Worm (Caenorhabditis elegans) whole organism, young adult: ENCODE results near the gene C29F9.2.
A peak's percentile ranks its signal among the peaks of the same experiment; 100 is the strongest.

ENCODE experiments used
- B0019.2 ChIP-seq: fragments of 200-800 bp; sonication (Bioruptor generic); conservative IDR thresholded peaks from 2 replicates; pipeline ENCODE4 v1.3.6; 2022; ENCODE audit warnings: missing genetic modification reagents, missing genetic modification characterization, missing compliant biosample characterization
- B0261.1 ChIP-seq: sonication (generic microtip); optimal IDR thresholded peaks from 2 replicates; lab custom pipeline; 2016; ENCODE audit warnings: mild to moderate bottlenecking, missing genetic modification characterization, moderate library complexity, missing compliant biosample characterization
- B0336.3 ChIP-seq: fragments of 200-800 bp; sonication (Bioruptor generic); IDR thresholded peaks from 2 replicates; pipeline ENCODE4 v1.3.6; 2022; ENCODE audit warnings: missing genetic modification characterization, missing compliant biosample characterization
- C06A6.2 ChIP-seq: fragments of 200-800 bp; sonication (Bioruptor generic); conservative IDR thresholded peaks from 2 replicates; pipeline ENCODE4 v1.3.6; 2022; ENCODE audit warnings: missing genetic modification characterization, missing compliant biosample characterization
- C17E4.6 ChIP-seq: fragments of 200-800 bp; sonication (Bioruptor generic); IDR thresholded peaks from 2 replicates; pipeline ENCODE4 v1.3.6; 2022; ENCODE audit warnings: missing genetic modification reagents, missing genetic modification characterization, missing compliant biosample characterization
- F22D6.2 ChIP-seq: sonication (generic microtip); optimal IDR thresholded peaks from 2 replicates; lab custom pipeline; 2016; ENCODE audit warnings: mild to moderate bottlenecking, missing genetic modification characterization, missing compliant biosample characterization
- F23B12.7 ChIP-seq: sonication (generic microtip); optimal IDR thresholded peaks from 2 replicates; lab custom pipeline; 2017; ENCODE audit warnings: missing genetic modification characterization, mild to moderate bottlenecking, missing compliant biosample characterization, antibody characterized with exemption, moderate library complexity; ENCODE audit not compliant: insufficient read depth
- F33H1.4 ChIP-seq: fragments of 200-800 bp; sonication (Bioruptor generic); IDR thresholded peaks from 2 replicates; pipeline ENCODE4 v1.3.6; 2022; ENCODE audit warnings: missing genetic modification reagents, missing genetic modification characterization, missing compliant biosample characterization
- F39B2.1 ChIP-seq: fragments of 200-800 bp; sonication (Bioruptor generic); IDR thresholded peaks from 2 replicates; pipeline ENCODE4 v1.3.6; 2022; ENCODE audit warnings: missing genetic modification reagents, missing genetic modification characterization, missing compliant biosample characterization
- F49E8.2 ChIP-seq: sonication (generic microtip); optimal IDR thresholded peaks from 3 replicates; lab custom pipeline; 2017; ENCODE audit warnings: missing genetic modification characterization, mild to moderate bottlenecking, missing compliant biosample characterization, antibody characterized with exemption, moderate library complexity; ENCODE audit not compliant: insufficient read depth
- T07F8.4 ChIP-seq: sonication (generic microtip); optimal IDR thresholded peaks from 2 replicates; lab custom pipeline; 2016; ENCODE audit warnings: mild to moderate bottlenecking, missing genetic modification characterization, moderate library complexity, missing compliant biosample characterization
- T26A5.8 ChIP-seq: sonication (generic microtip); optimal IDR thresholded peaks from 2 replicates; lab custom pipeline; 2016; ENCODE audit warnings: missing genetic modification characterization, missing compliant biosample characterization
- Y53F4B.3 ChIP-seq: fragments of 200-800 bp; sonication (Bioruptor generic); IDR thresholded peaks from 2 replicates; pipeline ENCODE4 v1.3.6; 2022; ENCODE audit warnings: missing genetic modification reagents, missing genetic modification characterization, missing compliant biosample characterization
- Y53G8AR.9 ChIP-seq: fragments of 200-800 bp; sonication (Bioruptor generic); conservative IDR thresholded peaks from 2 replicates; pipeline ENCODE4 v1.3.6; 2022; ENCODE audit warnings: missing genetic modification reagents, missing genetic modification characterization, missing compliant biosample characterization
- aptf-3 ChIP-seq: fragments of 200-800 bp; sonication (Bioruptor generic); IDR thresholded peaks from 2 replicates; pipeline ENCODE4 v1.3.6; 2022; ENCODE audit warnings: missing genetic modification characterization, missing compliant biosample characterization
- bed-1 ChIP-seq: fragments of 200-800 bp; sonication (Bioruptor generic); IDR thresholded peaks from 2 replicates; pipeline ENCODE4 v1.3.6; 2022; ENCODE audit warnings: missing genetic modification reagents, missing genetic modification characterization, missing compliant biosample characterization
- ceh-100 ChIP-seq: fragments of 200-800 bp; sonication (Bioruptor generic); IDR thresholded peaks from 2 replicates; pipeline ENCODE4 v1.3.6; 2022; ENCODE audit warnings: missing genetic modification reagents, missing genetic modification characterization, missing compliant biosample characterization
- ceh-27 ChIP-seq: fragments of 200-800 bp; sonication (Bioruptor generic); optimal IDR thresholded peaks from 2 replicates; lab custom pipeline; 2018; ENCODE audit warnings: mild to moderate bottlenecking, missing genetic modification characterization, moderate library complexity, missing compliant biosample characterization
- chd-7 ChIP-seq: sonication (generic microtip); optimal IDR thresholded peaks from 2 replicates; lab custom pipeline; 2016; ENCODE audit warnings: mild to moderate bottlenecking, missing genetic modification characterization, moderate library complexity, missing compliant biosample characterization
- die-1 ChIP-seq: sonication (generic microtip); optimal IDR thresholded peaks from 2 replicates; lab custom pipeline; 2016; ENCODE audit warnings: missing genotype, mild to moderate bottlenecking, missing genetic modification characterization, missing compliant biosample characterization
- dox-1 ChIP-seq: fragments of 200-800 bp; sonication (Bioruptor generic); IDR thresholded peaks from 2 replicates; pipeline ENCODE4 v1.3.6; 2022; ENCODE audit warnings: missing genetic modification reagents, missing genetic modification characterization, missing compliant biosample characterization
- egl-18 ChIP-seq: fragments of 200-800 bp; sonication (Bioruptor generic); IDR thresholded peaks from 2 replicates; pipeline ENCODE4 v1.3.6; 2022; ENCODE audit warnings: missing genetic modification reagents, missing genetic modification characterization, missing compliant biosample characterization
- ekl-4 ChIP-seq: fragments of 200-800 bp; sonication (Bioruptor generic); IDR thresholded peaks from 2 replicates; pipeline ENCODE4 v1.3.6; 2022; ENCODE audit warnings: missing genetic modification reagents, missing genetic modification characterization, missing compliant biosample characterization
- ets-4 ChIP-seq: fragments of 200-800 bp; sonication (Bioruptor generic); optimal IDR thresholded peaks from 2 replicates; lab custom pipeline; 2018; ENCODE audit warnings: mild to moderate bottlenecking, missing genetic modification characterization, missing compliant biosample characterization
- hlh-12 ChIP-seq: sonication (generic microtip); optimal IDR thresholded peaks from 2 replicates; lab custom pipeline; 2016; ENCODE audit warnings: missing genetic modification characterization, missing compliant biosample characterization
- hmg-1.2 ChIP-seq: fragments of 200-800 bp; sonication (Bioruptor generic); IDR thresholded peaks from 2 replicates; pipeline ENCODE4 v1.3.6; 2022; ENCODE audit warnings: missing genetic modification reagents, missing genetic modification characterization, missing compliant biosample characterization
- hmg-20 ChIP-seq: fragments of 200-800 bp; sonication (Bioruptor generic); IDR thresholded peaks from 2 replicates; pipeline ENCODE4 v1.3.6; 2022; ENCODE audit warnings: missing genetic modification reagents, missing genetic modification characterization, missing compliant biosample characterization
- lin-35 ChIP-seq, 3 experiments: fragments of 150-350 bp in 2 of 3; sonication (generic microtip) in 1 of 3; optimal IDR thresholded peaks; 2 replicates each; lab custom pipeline; 2014 to 2018; ENCODE audit warnings: missing biosample characterization in 3 of 3, missing genetic modification characterization in 3 of 3, missing genetic modification reagents in 3 of 3
- lin-40 ChIP-seq: sonication (generic microtip); optimal IDR thresholded peaks from 2 replicates; lab custom pipeline; 2016; ENCODE audit warnings: missing genetic modification characterization, mild to moderate bottlenecking, missing compliant biosample characterization, missing genotype, missing genetic modification reagents
- lsy-27 ChIP-seq: sonication (generic microtip); optimal IDR thresholded peaks from 2 replicates; lab custom pipeline; 2017; ENCODE audit warnings: missing genetic modification characterization, mild to moderate bottlenecking, missing compliant biosample characterization, antibody characterized with exemption, missing genotype, borderline replicate concordance; ENCODE audit not compliant: insufficient read depth
- madf-10 ChIP-seq: sonication (generic microtip); optimal IDR thresholded peaks from 2 replicates; lab custom pipeline; 2016; ENCODE audit warnings: mild to moderate bottlenecking, missing genetic modification characterization, missing compliant biosample characterization
- madf-6 ChIP-seq: fragments of 200-800 bp; sonication (Bioruptor generic); IDR thresholded peaks from 2 replicates; pipeline ENCODE4 v1.3.6; 2022; ENCODE audit warnings: missing genetic modification reagents, missing genetic modification characterization, missing compliant biosample characterization
- mel-28 ChIP-seq: sonication (generic microtip); optimal IDR thresholded peaks from 2 replicates; lab custom pipeline; 2016; ENCODE audit warnings: borderline replicate concordance, mild to moderate bottlenecking, missing genetic modification characterization, missing compliant biosample characterization
- mes-4 ChIP-seq: sonication (generic microtip); optimal IDR thresholded peaks from 2 replicates; lab custom pipeline; 2016; ENCODE audit warnings: missing genotype, missing genetic modification characterization, missing compliant biosample characterization
- nfya-2 ChIP-seq: fragments of 200-800 bp; sonication (Bioruptor generic); IDR thresholded peaks from 2 replicates; pipeline ENCODE4 v1.3.6; 2022; ENCODE audit warnings: missing genetic modification reagents, missing genetic modification characterization, missing compliant biosample characterization
- nhr-120 ChIP-seq: fragments of 200-800 bp; sonication (Bioruptor generic); IDR thresholded peaks from 2 replicates; pipeline ENCODE4 v1.3.6; 2022; ENCODE audit warnings: missing genetic modification characterization, missing compliant biosample characterization
- nhr-27 ChIP-seq: fragments of 200-800 bp; sonication (Bioruptor generic); optimal IDR thresholded peaks from 2 replicates; lab custom pipeline; 2018; ENCODE audit warnings: mild to moderate bottlenecking, missing genetic modification characterization, moderate library complexity, missing compliant biosample characterization
- rec-8 ChIP-seq, 2 experiments: sonication (generic microtip); optimal IDR thresholded peaks; 2 replicates each; lab custom pipeline; 2016; ENCODE audit warnings: mild to moderate bottlenecking in 2 of 2, missing genetic modification characterization in 2 of 2, missing genetic modification reagents in 2 of 2, missing genotype in 2 of 2, missing biosample characterization in 1 of 2, missing compliant biosample characterization in 1 of 2, moderate library complexity in 1 of 2
- repo-1 ChIP-seq: sonication (generic microtip); optimal IDR thresholded peaks from 2 replicates; lab custom pipeline; 2017; ENCODE audit warnings: mild to moderate bottlenecking, missing genetic modification characterization, missing compliant biosample characterization
- rpc-1 ChIP-seq, 2 experiments: fragments of 150-350 bp in 1 of 2; sonication (generic microtip) in 1 of 2; optimal IDR thresholded peaks; 2 replicates each; lab custom pipeline; 2014 to 2018; ENCODE audit warnings: missing biosample characterization in 1 of 2, missing genetic modification characterization in 1 of 2, missing genetic modification reagents in 1 of 2, missing genotype in 1 of 2
- snpc-1.3 ChIP-seq: sonication (generic microtip); optimal IDR thresholded peaks from 2 replicates; lab custom pipeline; 2017; ENCODE audit warnings: missing genetic modification characterization, mild to moderate bottlenecking, missing compliant biosample characterization, antibody characterized with exemption, moderate library complexity, missing genotype, missing genetic modification reagents; ENCODE audit not compliant: insufficient read depth
- snpc-3.4 ChIP-seq: sonication (generic microtip); optimal IDR thresholded peaks from 2 replicates; lab custom pipeline; 2017; ENCODE audit warnings: missing genetic modification characterization, mild to moderate bottlenecking, missing compliant biosample characterization, antibody characterized with exemption, moderate library complexity, missing genotype, missing genetic modification reagents
- somi-1 ChIP-seq: fragments of 200-800 bp; sonication (Bioruptor generic); optimal IDR thresholded peaks from 2 replicates; lab custom pipeline; 2018; ENCODE audit warnings: mild to moderate bottlenecking, missing genetic modification characterization, missing compliant biosample characterization
- tbx-9 ChIP-seq: sonication (generic microtip); optimal IDR thresholded peaks from 2 replicates; lab custom pipeline; 2016; ENCODE audit warnings: borderline replicate concordance, missing genetic modification characterization, inconsistent platforms, missing compliant biosample characterization
- unc-130 ChIP-seq: sonication (generic microtip); optimal IDR thresholded peaks from 2 replicates; lab custom pipeline; 2016; ENCODE audit warnings: missing genetic modification reagents, missing genetic modification characterization, missing compliant biosample characterization
- ztf-25 ChIP-seq: fragments of 200-800 bp; sonication (Bioruptor generic); IDR thresholded peaks from 2 replicates; pipeline ENCODE4 v1.3.6; 2022; ENCODE audit warnings: missing genetic modification reagents, missing genetic modification characterization, missing compliant biosample characterization
- ztf-28 ChIP-seq: fragments of 200-800 bp; sonication (Bioruptor generic); IDR thresholded peaks from 2 replicates; pipeline ENCODE4 v1.3.6; 2022; ENCODE audit warnings: missing genetic modification reagents, missing genetic modification characterization, missing compliant biosample characterization

The C29F9.2 gene

DNA sequence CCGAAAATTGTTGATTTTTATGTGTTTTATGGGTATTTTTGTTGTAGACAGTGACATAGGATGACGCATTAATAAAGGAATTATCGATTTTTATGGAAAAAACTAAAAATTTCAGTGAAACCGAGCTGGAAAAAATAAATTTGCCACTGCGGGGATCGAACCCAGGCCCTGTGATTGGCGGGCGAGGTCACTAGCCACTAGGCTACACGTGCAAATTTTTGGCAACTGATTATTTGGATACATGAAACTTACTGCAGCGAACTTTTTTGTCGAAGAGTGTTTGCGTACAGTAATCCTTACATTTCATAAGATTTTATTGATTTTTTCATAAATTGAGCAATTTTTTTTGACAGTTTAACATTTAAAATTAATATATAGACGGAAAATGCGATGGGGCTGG is 41.6 kb upstream of the C29F9.2 start (continued):
- TF ChIP-seq Y53F4B.3, result peak; percentile 68
- no peak for TF ChIP-seq bed-1 (GFP tag; lab: Robert Waterston, UW)
- peak; percentile 89 for TF ChIP-seq die-1
- TF ChIP-seq ztf-25 (GFP tag; lab: Robert Waterston, UW), result peak; percentile 86
- peak; percentile 70 for TF ChIP-seq hmg-1.2 (GFP tag; lab: Robert Waterston, UW)
- TF ChIP-seq F22D6.2, result peak; percentile 5
- TF ChIP-seq chd-7 (tag; lab: Kevin White, UChicago), result peak; percentile 40
- peak; percentile 74 for TF ChIP-seq F23B12.7 (tag; lab: Kevin White, UChicago)
- peak; percentile 76 for TF ChIP-seq B0336.3 (GFP tag; lab: Robert Waterston, UW)
- TF ChIP-seq ekl-4 (GFP tag; lab: Robert Waterston, UW), result peak; percentile 75
- TF ChIP-seq ets-4 (GFP tag; lab: Kevin White, UChicago), result no peak
- peak; percentile 8 for TF ChIP-seq mes-4 (tag; lab: Kevin White, UChicago)
- TF ChIP-seq hmg-20 (GFP tag; lab: Robert Waterston, UW), result 0 out of 2 replicates have a peak, but pooled peaks have one; percentile 61
- peak; percentile 86 for TF ChIP-seq Y53G8AR.9 (GFP tag; lab: Robert Waterston, UW)
- peak; percentile 19 for TF ChIP-seq T07F8.4 (tag; lab: Kevin White, UChicago)
- TF ChIP-seq F39B2.1, result 0 out of 2 replicates have a peak, but pooled peaks have one; percentile 27
- peak; percentile 64 for TF ChIP-seq F49E8.2 (tag; lab: Kevin White, UChicago)
- peak; percentile 54 for TF ChIP-seq rpc-1 (optimal IDR thresholded peaks at IDR 0.05; lab: Kevin White, UChicago)
- TF ChIP-seq rpc-1 (tag; optimal IDR thresholded peaks at IDR 0.05; lab: Kevin White, UChicago), result peak; percentile 83
- peak; percentile 42 for TF ChIP-seq ceh-27 (GFP tag; lab: Kevin White, UChicago)
- no peak for TF ChIP-seq aptf-3 (GFP tag; lab: Robert Waterston, UW)
- peak; percentile 71 for TF ChIP-seq C17E4.6
- TF ChIP-seq mel-28 (tag; lab: Kevin White, UChicago), result no peak
- TF ChIP-seq somi-1 (GFP tag; lab: Kevin White, UChicago), result no peak
- TF ChIP-seq madf-10, result peak; percentile 62
- no peak for TF ChIP-seq egl-18 (GFP tag; lab: Robert Waterston, UW)
- no peak for TF ChIP-seq tbx-9
- no peak for TF ChIP-seq hlh-12 (tag; lab: Kevin White, UChicago)
- TF ChIP-seq nhr-120 (GFP tag; lab: Robert Waterston, UW), result no peak
- no peak for TF ChIP-seq C06A6.2 (GFP tag; lab: Robert Waterston, UW)
- peak; percentile 37; the same call in 1 of the 2 replicates for TF ChIP-seq F33H1.4 (GFP tag; lab: Robert Waterston, UW)
- peak; percentile 79 for TF ChIP-seq B0261.1
- peak; percentile 71; the same call in 1 of the 2 replicates for TF ChIP-seq nfya-2
- peak; percentile 83 for TF ChIP-seq repo-1 (tag; lab: Kevin White, UChicago)
- TF ChIP-seq ztf-28 (GFP tag; lab: Robert Waterston, UW), result no peak
- TF ChIP-seq unc-130, result peak; percentile 61
- peak; percentile 85 for TF ChIP-seq snpc-1.3 (tag; lab: Kevin White, UChicago)
- TF ChIP-seq lin-40 (tag; lab: Kevin White, UChicago), result peak; percentile 55
- peak; percentile 72 for TF ChIP-seq lsy-27 (tag; lab: Kevin White, UChicago)
- peak; percentile 29 to 54 for TF ChIP-seq rec-8 (tag; optimal IDR thresholded peaks at IDR 0.05; lab: Kevin White, UChicago)
- peak; percentile 78 for TF ChIP-seq dox-1 (GFP tag; lab: Robert Waterston, UW)
- no peak for TF ChIP-seq nhr-27 (tag; lab: Kevin White, UChicago)
- TF ChIP-seq madf-6 (GFP tag; lab: Robert Waterston, UW), result peak; percentile 75
- peak; percentile 85 for TF ChIP-seq snpc-3.4
- TF ChIP-seq lin-35 (GFP tag; optimal IDR thresholded peaks at IDR 0.05; lab: Kevin White, UChicago), result peak in 1 of 3 experiments; percentile 56
- peak; percentile 42 for TF ChIP-seq T26A5.8 (tag; lab: Kevin White, UChicago)
- TF ChIP-seq ceh-100 (GFP tag; lab: Robert Waterston, UW), result peak; percentile 62
- peak; percentile 64; the same call in 1 of the 2 replicates for TF ChIP-seq B0019.2 (GFP tag; lab: Robert Waterston, UW)
